Worm (Caenorhabditis elegans) whole organism, midembryonic: ENCODE measurements around the gene B0310.1.

Source experiments
- T22C8.4 ChIP-seq: fragments of 200-800 bp; sonication (Bioruptor generic); IDR thresholded peaks from 2 replicates; pipeline ENCODE4 v1.3.6; 2022; ENCODE audit warnings: missing genetic modification characterization, missing compliant biosample characterization
- cog-1 ChIP-seq: sonication (generic microtip); optimal IDR thresholded peaks from 2 replicates; lab custom pipeline; 2016; ENCODE audit warnings: missing genetic modification characterization, missing compliant biosample characterization
- flt-1 ChIP-seq: fragments of 200-800 bp; sonication (Bioruptor generic); IDR thresholded peaks from 2 replicates; pipeline ENCODE4 v1.3.6; 2022; ENCODE audit warnings: missing genetic modification characterization, missing compliant biosample characterization
- klf-2 ChIP-seq: fragments of 200-800 bp; sonication (Bioruptor generic); conservative IDR thresholded peaks from 2 replicates; pipeline ENCODE4 v1.3.6; 2022; ENCODE audit warnings: missing genetic modification reagents, missing genetic modification characterization, missing compliant biosample characterization
- ref-1 ChIP-seq: fragments of 200-800 bp; sonication (Bioruptor generic); conservative IDR thresholded peaks from 2 replicates; pipeline ENCODE4 v1.3.6; 2022; ENCODE audit warnings: missing genetic modification reagents, missing genetic modification characterization, missing compliant biosample characterization
- tab-1 ChIP-seq: fragments of 200-800 bp; sonication (Bioruptor generic); IDR thresholded peaks from 2 replicates; pipeline ENCODE4 v1.3.6; 2022; ENCODE audit warnings: missing genetic modification characterization, missing compliant biosample characterization
- ztf-23 ChIP-seq: fragments of 200-800 bp; sonication (Bioruptor generic); IDR thresholded peaks from 2 replicates; pipeline ENCODE4 v1.3.6; 2022; ENCODE audit warnings: missing genetic modification reagents, missing genetic modification characterization, missing compliant biosample characterization

DNA sequence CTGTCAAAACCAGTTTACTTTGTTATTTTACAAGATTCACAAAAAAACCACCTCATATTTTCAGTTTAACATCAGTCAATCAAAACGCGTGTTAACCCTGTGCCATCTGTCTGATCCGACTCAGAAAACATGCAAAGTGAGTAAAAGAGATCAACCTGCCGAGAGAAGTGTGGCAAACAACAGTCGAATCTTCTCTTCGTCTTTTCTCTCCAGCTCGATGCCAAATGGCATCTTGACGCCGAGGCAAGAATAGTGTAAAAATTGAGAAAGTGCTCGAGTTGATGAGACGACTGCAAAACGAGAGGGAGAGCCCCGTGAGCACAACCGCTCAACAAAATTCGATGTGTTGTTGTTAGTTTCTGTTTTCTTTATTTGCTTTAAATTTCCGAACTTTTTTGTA is at the start of gene B0310.1:
- no peak for TF ChIP-seq cog-1 (tag; lab: Kevin White, UChicago)
- no peak for TF ChIP-seq T22C8.4 (GFP tag; lab: Robert Waterston, UW)
- no peak for TF ChIP-seq ztf-23 (GFP tag; lab: Robert Waterston, UW)
- TF ChIP-seq ref-1: no peak
- TF ChIP-seq klf-2: no peak
- TF ChIP-seq tab-1 (GFP tag; lab: Robert Waterston, UW): no peak
- no peak for TF ChIP-seq flt-1 (GFP tag; lab: Robert Waterston, UW)
